Worm (Caenorhabditis elegans) whole organism, L3 larva: Measurements from ENCODE around the gene glb-15.

Experiments
- R02D3.7 ChIP-seq: fragments of 150-350 bp; optimal IDR thresholded peaks from 2 replicates; lab custom pipeline; 2014; ENCODE audit warnings: missing biosample characterization, missing genetic modification characterization
- aly-2 ChIP-seq: fragments of 150-350 bp; optimal IDR thresholded peaks from 2 replicates; lab custom pipeline; 2014; ENCODE audit warnings: missing biosample characterization, missing genetic modification characterization
- ama-1 ChIP-seq: fragments of 150-350 bp; optimal IDR thresholded peaks from 2 replicates; lab custom pipeline; 2018
- ceh-16 ChIP-seq: sonication (generic microtip); optimal IDR thresholded peaks from 2 replicates; lab custom pipeline; 2017; ENCODE audit warnings: missing biosample characterization, missing genetic modification characterization
- ceh-28 ChIP-seq: fragments of 150-350 bp; optimal IDR thresholded peaks from 2 replicates; lab custom pipeline; 2014; ENCODE audit warnings: missing biosample characterization, missing genetic modification reagents, missing genetic modification characterization
- ceh-9 ChIP-seq: sonication (generic microtip); optimal IDR thresholded peaks from 2 replicates; lab custom pipeline; 2018; ENCODE audit warnings: missing biosample characterization, missing genetic modification characterization
- egl-27 ChIP-seq: sonication (generic microtip); optimal IDR thresholded peaks from 4 replicates; lab custom pipeline; 2017; ENCODE audit warnings: missing biosample characterization, missing genetic modification reagents, missing genetic modification characterization
- egl-5 ChIP-seq: fragments of 150-350 bp; optimal IDR thresholded peaks from 2 replicates; lab custom pipeline; 2017; ENCODE audit warnings: missing biosample characterization, missing genetic modification reagents, missing genetic modification characterization, inconsistent platforms
- elt-1 ChIP-seq: fragments of 150-350 bp; optimal IDR thresholded peaks from 2 replicates; lab custom pipeline; 2014; ENCODE audit warnings: missing biosample characterization, missing genetic modification characterization
- elt-2 ChIP-seq: sonication (generic microtip); optimal IDR thresholded peaks from 2 replicates; lab custom pipeline; 2016; ENCODE audit warnings: missing genetic modification reagents, mild to moderate bottlenecking, missing genetic modification characterization, missing compliant biosample characterization
- eor-1 ChIP-seq, 2 experiments: fragments of 150-350 bp; optimal IDR thresholded peaks; 2 replicates each; lab custom pipeline; 2014 to 2018; ENCODE audit warnings: missing biosample characterization in 2 of 2, missing genetic modification characterization in 2 of 2
- fkh-10 ChIP-seq: sonication (generic microtip); optimal IDR thresholded peaks from 2 replicates; lab custom pipeline; 2017; ENCODE audit warnings: missing biosample characterization, missing genetic modification reagents, missing genetic modification characterization
- fos-1 ChIP-seq: fragments of 150-350 bp; optimal IDR thresholded peaks from 2 replicates; lab custom pipeline; 2014; ENCODE audit warnings: missing biosample characterization, missing genetic modification characterization
- hmg-11 ChIP-seq: sonication (generic microtip); optimal IDR thresholded peaks from 2 replicates; lab custom pipeline; 2016; ENCODE audit warnings: missing genetic modification characterization, missing compliant biosample characterization
- jun-1 ChIP-seq: fragments of 150-350 bp; optimal IDR thresholded peaks from 2 replicates; lab custom pipeline; 2014; ENCODE audit warnings: missing biosample characterization, missing genetic modification reagents, missing genetic modification characterization
- lin-15B ChIP-seq: fragments of 150-350 bp; optimal IDR thresholded peaks from 2 replicates; lab custom pipeline; 2014; ENCODE audit warnings: missing biosample characterization, missing genetic modification characterization
- lin-39 ChIP-seq: fragments of 150-350 bp; optimal IDR thresholded peaks from 2 replicates; lab custom pipeline; 2018; ENCODE audit warnings: missing biosample characterization, missing genetic modification reagents, missing genetic modification characterization
- lsy-12 ChIP-seq: sonication (generic microtip); optimal IDR thresholded peaks from 2 replicates; lab custom pipeline; 2016; ENCODE audit warnings: mild to moderate bottlenecking, missing genetic modification characterization, missing compliant biosample characterization
- mdl-1 ChIP-seq: fragments of 150-350 bp; optimal IDR thresholded peaks from 2 replicates; lab custom pipeline; 2014; ENCODE audit warnings: missing biosample characterization, missing genetic modification characterization
- nfya-1 ChIP-seq: sonication (generic microtip); optimal IDR thresholded peaks from 2 replicates; lab custom pipeline; 2017; ENCODE audit warnings: missing genetic modification characterization, mild to moderate bottlenecking, missing compliant biosample characterization, antibody characterized with exemption, moderate library complexity; ENCODE audit not compliant: insufficient read depth
- nhr-12 ChIP-seq: fragments of 150-350 bp; optimal IDR thresholded peaks from 2 replicates; lab custom pipeline; 2014; ENCODE audit warnings: missing biosample characterization, missing genetic modification characterization
- nhr-23 ChIP-seq: fragments of 150-350 bp; optimal IDR thresholded peaks from 2 replicates; lab custom pipeline; 2014; ENCODE audit warnings: missing biosample characterization, missing genetic modification reagents, missing genetic modification characterization
- nhr-237 ChIP-seq: fragments of 150-350 bp; optimal IDR thresholded peaks from 2 replicates; lab custom pipeline; 2014; ENCODE audit warnings: missing biosample characterization, missing genetic modification characterization
- nhr-77 ChIP-seq: fragments of 150-350 bp; optimal IDR thresholded peaks from 2 replicates; lab custom pipeline; 2014; ENCODE audit warnings: missing biosample characterization, missing genetic modification characterization
- pha-4 ChIP-seq: fragments of 150-350 bp; optimal IDR thresholded peaks from 2 replicates; lab custom pipeline; 2014; ENCODE audit warnings: missing biosample characterization, missing genetic modification reagents, missing genetic modification characterization
- pqm-1 ChIP-seq: fragments of 150-350 bp; optimal IDR thresholded peaks from 2 replicates; lab custom pipeline; 2017; ENCODE audit warnings: missing biosample characterization, missing genetic modification characterization, inconsistent platforms
- sea-2 ChIP-seq: fragments of 150-350 bp; sonication (generic microtip); optimal IDR thresholded peaks from 4 replicates; lab custom pipeline; 2014; ENCODE audit warnings: missing biosample characterization, missing genetic modification reagents, missing genetic modification characterization
- snpc-4 ChIP-seq: fragments of 150-350 bp; optimal IDR thresholded peaks from 2 replicates; lab custom pipeline; 2014; ENCODE audit warnings: missing biosample characterization, missing genetic modification characterization
- tbx-2 ChIP-seq: sonication (generic microtip); optimal IDR thresholded peaks from 2 replicates; lab custom pipeline; 2016; ENCODE audit warnings: mild to moderate bottlenecking, missing genetic modification characterization, missing compliant biosample characterization
- unc-39 ChIP-seq: sonication (generic microtip); optimal IDR thresholded peaks from 4 replicates; lab custom pipeline; 2017; ENCODE audit warnings: missing biosample characterization, missing genetic modification characterization
- unc-62 ChIP-seq: fragments of 150-350 bp; sonication (generic microtip); optimal IDR thresholded peaks from 4 replicates; lab custom pipeline; 2014; ENCODE audit warnings: missing biosample characterization, missing genetic modification reagents, missing genetic modification characterization
- zag-1 ChIP-seq: fragments of 150-350 bp; optimal IDR thresholded peaks from 2 replicates; lab custom pipeline; 2014; ENCODE audit warnings: missing biosample characterization, missing genetic modification characterization
- ztf-4 ChIP-seq: fragments of 150-350 bp; optimal IDR thresholded peaks from 2 replicates; lab custom pipeline; 2014; ENCODE audit warnings: missing biosample characterization, missing genetic modification characterization

The glb-15 gene

ce11 chrV:11650720-11651119 is 32.6 kb upstream of the glb-15 start, which contains the start of gene zip-10:
Gene zip-10 (minus strand): TSS chrV:11650762.
- TF ChIP-seq egl-27 (tag; lab: Kevin White, UChicago) = no peak
- peak; percentile 1 for TF ChIP-seq jun-1 (tag; lab: Kevin White, UChicago)
- peak; percentile 86 for TF ChIP-seq pqm-1 (tag; lab: Kevin White, UChicago)
- TF ChIP-seq elt-2 (tag; lab: Kevin White, UChicago) = peak; percentile 96
- no peak for TF ChIP-seq R02D3.7 (tag; lab: Kevin White, UChicago)
- TF ChIP-seq snpc-4 = no peak
- TF ChIP-seq nfya-1 (tag; lab: Kevin White, UChicago) = peak; percentile 44
- TF ChIP-seq elt-1 (tag; lab: Kevin White, UChicago) = no peak

ce11 chrV:11649254-11649653 is 31.2 kb upstream of the glb-15 start:
- TF ChIP-seq elt-2 (tag; lab: Kevin White, UChicago) (peak; percentile 73), egl-27 (tag; lab: Kevin White, UChicago) (no peak), lin-39 (tag; lab: Kevin White, UChicago) (no peak)

ce11 chrV:11648435-11648834 is 30.4 kb upstream of the glb-15 start:
- TF ChIP-seq zag-1 (tag; lab: Kevin White, UChicago) (no peak), elt-2 (tag; lab: Kevin White, UChicago) (peak; percentile 91), pha-4 (peak; percentile 43), jun-1 (tag; lab: Kevin White, UChicago) (peak; percentile 47), pqm-1 (tag; lab: Kevin White, UChicago) (peak; percentile 85)

ce11 chrV:11647821-11648220 is 29.7 kb upstream of the glb-15 start:
- TF ChIP-seq pqm-1 (tag; lab: Kevin White, UChicago) (peak; percentile 45), unc-39 (tag; lab: Kevin White, UChicago) (no peak), R02D3.7 (tag; lab: Kevin White, UChicago) (no peak), lin-15B (tag; lab: Kevin White, UChicago) (no peak), ama-1 (no peak), ceh-28 (no peak), eor-1 (tag; optimal IDR thresholded peaks at IDR 0.05; lab: Kevin White, UChicago) (no peak), sea-2 (GFP tag; lab: Kevin White, UChicago) (no peak), nhr-23 (tag; lab: Kevin White, UChicago) (no peak), ceh-16 (tag; lab: Kevin White, UChicago) (no peak), egl-5 (tag; lab: Kevin White, UChicago) (no peak), ceh-9 (tag; lab: Kevin White, UChicago) (no peak), elt-2 (tag; lab: Kevin White, UChicago) (peak; percentile 58)

- no peak for TF ChIP-seq aly-2 (tag; lab: Kevin White, UChicago)
- no peak for TF ChIP-seq eor-1 (tag; optimal IDR thresholded peaks at IDR 0.05; lab: Kevin White, UChicago)
- TF ChIP-seq tbx-2 (tag; lab: Kevin White, UChicago) = no peak
- TF ChIP-seq snpc-4 = no peak
- TF ChIP-seq mdl-1 = no peak
- no peak for TF ChIP-seq nhr-12 (tag; lab: Kevin White, UChicago)
- TF ChIP-seq ceh-16 (tag; lab: Kevin White, UChicago) = no peak
- TF ChIP-seq lsy-12 (tag; lab: Kevin White, UChicago) = no peak
- no peak for TF ChIP-seq pha-4
- TF ChIP-seq fos-1 (tag; lab: Kevin White, UChicago) = no peak
- no peak for TF ChIP-seq unc-62 (GFP tag; lab: Kevin White, UChicago)
- TF ChIP-seq nhr-237 (tag; lab: Kevin White, UChicago) = no peak
- TF ChIP-seq nfya-1 (tag; lab: Kevin White, UChicago) = no peak
- no peak for TF ChIP-seq elt-1 (tag; lab: Kevin White, UChicago)
- no peak for TF ChIP-seq egl-27 (tag; lab: Kevin White, UChicago)
- no peak for TF ChIP-seq ztf-4 (tag; lab: Kevin White, UChicago)
- no peak for TF ChIP-seq fkh-10 (GFP tag; lab: Kevin White, UChicago)
- no peak for TF ChIP-seq lin-39 (tag; lab: Kevin White, UChicago)
- TF ChIP-seq hmg-11 (tag; lab: Kevin White, UChicago) = no peak
- no peak for TF ChIP-seq nhr-77 (tag; lab: Kevin White, UChicago)
Observed at ce11 chrV:11645244-11645643, 27.2 kb upstream of the glb-15 start, which contains the start of gene skp-1. Gene skp-1 (plus strand): TSS chrV:11645481.
